Worm (Caenorhabditis elegans) whole organism, L3 larva: ENCODE results near the gene ugt-56.

Experiments used
- ZK546.5 ChIP-seq: sonication (generic microtip); optimal IDR thresholded peaks from 2 replicates; lab custom pipeline; 2017; ENCODE audit warnings: missing biosample characterization, missing genetic modification characterization
- aly-2 ChIP-seq: fragments of 150-350 bp; optimal IDR thresholded peaks from 2 replicates; lab custom pipeline; 2014; ENCODE audit warnings: missing biosample characterization, missing genetic modification characterization
- ama-1 ChIP-seq: fragments of 150-350 bp; optimal IDR thresholded peaks from 2 replicates; lab custom pipeline; 2018
- ceh-16 ChIP-seq: sonication (generic microtip); optimal IDR thresholded peaks from 2 replicates; lab custom pipeline; 2017; ENCODE audit warnings: missing biosample characterization, missing genetic modification characterization
- ceh-82 ChIP-seq: fragments of 150-350 bp; optimal IDR thresholded peaks from 2 replicates; lab custom pipeline; 2014; ENCODE audit warnings: missing biosample characterization, missing genetic modification characterization
- daf-12 ChIP-seq: fragments of 150-350 bp; optimal IDR thresholded peaks from 2 replicates; lab custom pipeline; 2014; ENCODE audit warnings: missing biosample characterization, missing genetic modification reagents, missing genetic modification characterization
- egl-27 ChIP-seq: sonication (generic microtip); optimal IDR thresholded peaks from 4 replicates; lab custom pipeline; 2017; ENCODE audit warnings: missing biosample characterization, missing genetic modification reagents, missing genetic modification characterization
- egl-5 ChIP-seq: fragments of 150-350 bp; optimal IDR thresholded peaks from 2 replicates; lab custom pipeline; 2017; ENCODE audit warnings: missing biosample characterization, missing genetic modification reagents, missing genetic modification characterization, inconsistent platforms
- elt-1 ChIP-seq: fragments of 150-350 bp; optimal IDR thresholded peaks from 2 replicates; lab custom pipeline; 2014; ENCODE audit warnings: missing biosample characterization, missing genetic modification characterization
- elt-2 ChIP-seq: sonication (generic microtip); optimal IDR thresholded peaks from 2 replicates; lab custom pipeline; 2016; ENCODE audit warnings: missing genetic modification reagents, mild to moderate bottlenecking, missing genetic modification characterization, missing compliant biosample characterization
- elt-3 ChIP-seq, 3 experiments: fragments of 150-350 bp in 1 of 3; sonication (generic microtip) in 2 of 3; optimal IDR thresholded peaks; 2 replicates in 2 of 3; 4 replicates in 1 of 3; lab custom pipeline; 2014 to 2017; ENCODE audit warnings: missing biosample characterization in 3 of 3, missing genetic modification characterization in 3 of 3
- fkh-2 ChIP-seq: fragments of 150-350 bp; optimal IDR thresholded peaks from 2 replicates; lab custom pipeline; 2014; ENCODE audit warnings: missing biosample characterization, missing genetic modification reagents, missing genetic modification characterization
- fos-1 ChIP-seq: fragments of 150-350 bp; optimal IDR thresholded peaks from 2 replicates; lab custom pipeline; 2014; ENCODE audit warnings: missing biosample characterization, missing genetic modification characterization
- jun-1 ChIP-seq: fragments of 150-350 bp; optimal IDR thresholded peaks from 2 replicates; lab custom pipeline; 2014; ENCODE audit warnings: missing biosample characterization, missing genetic modification reagents, missing genetic modification characterization
- lin-15B ChIP-seq: fragments of 150-350 bp; optimal IDR thresholded peaks from 2 replicates; lab custom pipeline; 2014; ENCODE audit warnings: missing biosample characterization, missing genetic modification characterization
- lin-39 ChIP-seq: fragments of 150-350 bp; optimal IDR thresholded peaks from 2 replicates; lab custom pipeline; 2018; ENCODE audit warnings: missing biosample characterization, missing genetic modification reagents, missing genetic modification characterization
- lsy-12 ChIP-seq: sonication (generic microtip); optimal IDR thresholded peaks from 2 replicates; lab custom pipeline; 2016; ENCODE audit warnings: mild to moderate bottlenecking, missing genetic modification characterization, missing compliant biosample characterization
- mdl-1 ChIP-seq: fragments of 150-350 bp; optimal IDR thresholded peaks from 2 replicates; lab custom pipeline; 2014; ENCODE audit warnings: missing biosample characterization, missing genetic modification characterization
- mml-1 ChIP-seq: fragments of 150-350 bp; sonication (generic microtip); optimal IDR thresholded peaks from 3 replicates; lab custom pipeline; 2014; ENCODE audit warnings: missing biosample characterization, missing genetic modification characterization
- nfya-1 ChIP-seq: sonication (generic microtip); optimal IDR thresholded peaks from 2 replicates; lab custom pipeline; 2017; ENCODE audit warnings: missing genetic modification characterization, mild to moderate bottlenecking, missing compliant biosample characterization, antibody characterized with exemption, moderate library complexity; ENCODE audit not compliant: insufficient read depth
- nhr-11 ChIP-seq: fragments of 150-350 bp; optimal IDR thresholded peaks from 2 replicates; lab custom pipeline; 2014; ENCODE audit warnings: missing biosample characterization, missing genetic modification characterization
- nhr-12 ChIP-seq: fragments of 150-350 bp; optimal IDR thresholded peaks from 2 replicates; lab custom pipeline; 2014; ENCODE audit warnings: missing biosample characterization, missing genetic modification characterization
- nhr-23 ChIP-seq: fragments of 150-350 bp; optimal IDR thresholded peaks from 2 replicates; lab custom pipeline; 2014; ENCODE audit warnings: missing biosample characterization, missing genetic modification reagents, missing genetic modification characterization
- nhr-237 ChIP-seq: fragments of 150-350 bp; optimal IDR thresholded peaks from 2 replicates; lab custom pipeline; 2014; ENCODE audit warnings: missing biosample characterization, missing genetic modification characterization
- nhr-25 ChIP-seq: sonication (generic microtip); optimal IDR thresholded peaks from 2 replicates; lab custom pipeline; 2017; ENCODE audit warnings: missing biosample characterization, missing genetic modification characterization
- nhr-28 ChIP-seq: fragments of 150-350 bp; optimal IDR thresholded peaks from 2 replicates; lab custom pipeline; 2014; ENCODE audit warnings: missing biosample characterization, missing genetic modification characterization
- nhr-43 ChIP-seq: sonication (generic microtip); optimal IDR thresholded peaks from 2 replicates; lab custom pipeline; 2016; ENCODE audit warnings: mild to moderate bottlenecking, missing genetic modification characterization, missing compliant biosample characterization; ENCODE audit not compliant: poor library complexity, severe bottlenecking
- nhr-67 ChIP-seq: fragments of 150-350 bp; optimal IDR thresholded peaks from 2 replicates; lab custom pipeline; 2014; ENCODE audit warnings: missing biosample characterization, missing genetic modification characterization
- nhr-77 ChIP-seq: fragments of 150-350 bp; optimal IDR thresholded peaks from 2 replicates; lab custom pipeline; 2014; ENCODE audit warnings: missing biosample characterization, missing genetic modification characterization
- pha-4 ChIP-seq: fragments of 150-350 bp; optimal IDR thresholded peaks from 2 replicates; lab custom pipeline; 2014; ENCODE audit warnings: missing biosample characterization, missing genetic modification reagents, missing genetic modification characterization
- pqm-1 ChIP-seq: fragments of 150-350 bp; optimal IDR thresholded peaks from 2 replicates; lab custom pipeline; 2017; ENCODE audit warnings: missing biosample characterization, missing genetic modification characterization, inconsistent platforms
- sea-2 ChIP-seq: fragments of 150-350 bp; sonication (generic microtip); optimal IDR thresholded peaks from 4 replicates; lab custom pipeline; 2014; ENCODE audit warnings: missing biosample characterization, missing genetic modification reagents, missing genetic modification characterization
- skn-1 ChIP-seq: fragments of 150-350 bp; optimal IDR thresholded peaks from 2 replicates; lab custom pipeline; 2014; ENCODE audit warnings: missing biosample characterization, missing genetic modification characterization
- snpc-4 ChIP-seq: fragments of 150-350 bp; optimal IDR thresholded peaks from 2 replicates; lab custom pipeline; 2014; ENCODE audit warnings: missing biosample characterization, missing genetic modification characterization
- tbx-2 ChIP-seq: sonication (generic microtip); optimal IDR thresholded peaks from 2 replicates; lab custom pipeline; 2016; ENCODE audit warnings: mild to moderate bottlenecking, missing genetic modification characterization, missing compliant biosample characterization
- ztf-11 ChIP-seq: fragments of 150-350 bp; optimal IDR thresholded peaks from 2 replicates; lab custom pipeline; 2014; ENCODE audit warnings: missing biosample characterization, missing genetic modification characterization
- ztf-4 ChIP-seq: fragments of 150-350 bp; optimal IDR thresholded peaks from 2 replicates; lab custom pipeline; 2014; ENCODE audit warnings: missing biosample characterization, missing genetic modification characterization

Gene ugt-56

ce11 chrV:12294091-12294490, 35.3 kb downstream of the ugt-56 start:
- no peak for TF ChIP-seq nhr-237 (tag; lab: Kevin White, UChicago)
- no peak for TF ChIP-seq lin-15B (tag; lab: Kevin White, UChicago)
- TF ChIP-seq mdl-1 (tag; lab: Kevin White, UChicago), result no peak
- TF ChIP-seq pqm-1 (tag; lab: Kevin White, UChicago), result no peak
- TF ChIP-seq fkh-2 (tag; lab: Kevin White, UChicago), result no peak
- TF ChIP-seq elt-3 (tag; optimal IDR thresholded peaks at IDR 0.05; lab: Kevin White, UChicago), result peak in 2 of 3 experiments; percentile 23 to 49
- no peak for TF ChIP-seq daf-12 (tag; lab: Kevin White, UChicago)
- no peak for TF ChIP-seq lin-39 (tag; lab: Kevin White, UChicago)
- TF ChIP-seq elt-2 (tag; lab: Kevin White, UChicago), result no peak
- TF ChIP-seq ceh-16 (tag; lab: Kevin White, UChicago), result no peak
- TF ChIP-seq ZK546.5 (tag; lab: Kevin White, UChicago), result no peak
- TF ChIP-seq egl-27 (tag; lab: Kevin White, UChicago), result no peak
- TF ChIP-seq nhr-25 (tag; lab: Kevin White, UChicago), result peak; percentile 4
- no peak for TF ChIP-seq aly-2 (tag; lab: Kevin White, UChicago)
- no peak for TF ChIP-seq nhr-11 (tag; lab: Kevin White, UChicago)

ce11 chrV:12295015-12295414, 36.2 kb downstream of the ugt-56 start:
- peak; percentile 2 for TF ChIP-seq nhr-43 (tag; lab: Kevin White, UChicago)
- peak; percentile 80 for TF ChIP-seq nhr-23
- no peak for TF ChIP-seq elt-3 (tag; optimal IDR thresholded peaks at IDR 0.05; lab: Kevin White, UChicago)
- no peak for TF ChIP-seq fos-1

ce11 chrV:12295520-12295919, 36.7 kb downstream of the ugt-56 start:
- peak; percentile 28 for TF ChIP-seq elt-1 (tag; lab: Kevin White, UChicago)
- no peak for TF ChIP-seq sea-2 (GFP tag; lab: Kevin White, UChicago)
- TF ChIP-seq nhr-67, result no peak

- TF ChIP-seq egl-27 (tag; lab: Kevin White, UChicago), result no peak
- TF ChIP-seq skn-1 (tag; lab: Kevin White, UChicago), result no peak
- no peak for TF ChIP-seq nhr-77 (tag; lab: Kevin White, UChicago)
- TF ChIP-seq pqm-1 (tag; lab: Kevin White, UChicago), result peak; percentile 27
- peak; percentile 43 for TF ChIP-seq elt-2 (tag; lab: Kevin White, UChicago)
- TF ChIP-seq snpc-4, result no peak
- TF ChIP-seq fkh-2 (tag; lab: Kevin White, UChicago), result no peak
- no peak for TF ChIP-seq tbx-2 (tag; lab: Kevin White, UChicago)
- TF ChIP-seq lsy-12 (tag; lab: Kevin White, UChicago), result no peak
Observed at ce11 chrV:12296122-12296521, 37.3 kb downstream of the ugt-56 start.

ce11 chrV:12296794-12297193, 38.0 kb downstream of the ugt-56 start:
- TF ChIP-seq nhr-12 (no peak), nhr-25 (tag; lab: Kevin White, UChicago) (peak; percentile 52), nhr-28 (no peak), mml-1 (no peak), ceh-16 (tag; lab: Kevin White, UChicago) (no peak), pha-4 (tag; lab: Kevin White, UChicago) (no peak), nhr-23 (peak; percentile 5), sea-2 (GFP tag; lab: Kevin White, UChicago) (no peak), jun-1 (tag; lab: Kevin White, UChicago) (no peak), nhr-43 (tag; lab: Kevin White, UChicago) (peak; percentile 6), elt-1 (tag; lab: Kevin White, UChicago) (peak; percentile 16), ztf-11 (tag; lab: Kevin White, UChicago) (no peak)

ce11 chrV:12298184-12298583, 39.4 kb downstream of the ugt-56 start:
- TF ChIP-seq ztf-4 (tag; lab: Kevin White, UChicago) (no peak), nhr-28 (no peak), egl-27 (tag; lab: Kevin White, UChicago) (no peak), egl-5 (no peak), fkh-2 (tag; lab: Kevin White, UChicago) (no peak), nhr-23 (no peak), ztf-11 (tag; lab: Kevin White, UChicago) (no peak), nhr-25 (tag; lab: Kevin White, UChicago) (no peak), ama-1 (peak; percentile 49), ceh-82 (no peak), nfya-1 (tag; lab: Kevin White, UChicago) (no peak), pha-4 (tag; lab: Kevin White, UChicago) (peak; percentile 33), elt-2 (tag; lab: Kevin White, UChicago) (peak; percentile 72), pqm-1 (tag; lab: Kevin White, UChicago) (peak; percentile 59), mdl-1 (tag; lab: Kevin White, UChicago) (no peak), jun-1 (tag; lab: Kevin White, UChicago) (no peak)
- TF ChIP-seq, all 47 proteins: peak for 4
